Fruit fly (Drosophila melanogaster) whole organism, pupa: Measurements from ENCODE around the gene fig.

Experiments used
- CG10348 ChIP-seq: fragments of 200-800 bp; sonication (Bioruptor generic); IDR thresholded peaks from 2 replicates; pipeline ENCODE4 v1.3.6; 2022; ENCODE audit warnings: missing biosample characterization, missing genetic modification characterization
- CG12605 ChIP-seq: fragments of 200-800 bp; sonication (Bioruptor generic); IDR thresholded peaks from 2 replicates; pipeline ENCODE4 v1.3.6; 2022; ENCODE audit warnings: missing biosample characterization, missing genetic modification characterization
- CG13204 ChIP-seq: fragments of 200-800 bp; sonication (Bioruptor generic); optimal IDR thresholded peaks from 2 replicates; lab custom pipeline; 2018; ENCODE audit warnings: missing biosample characterization, mild to moderate bottlenecking, missing genetic modification characterization, moderate library complexity
- CG14655 ChIP-seq: fragments of 200-800 bp; sonication (Bioruptor generic); optimal IDR thresholded peaks from 3 replicates; lab custom pipeline; 2017; ENCODE audit warnings: mild to moderate bottlenecking, missing biosample characterization, missing genetic modification reagents, missing genetic modification characterization
- CG15710 ChIP-seq: fragments of 200-800 bp; sonication (Bioruptor generic); optimal IDR thresholded peaks from 2 replicates; lab custom pipeline; 2018; ENCODE audit warnings: missing biosample characterization, mild to moderate bottlenecking, missing genetic modification characterization, moderate library complexity
- CG17806 ChIP-seq: fragments of 200-800 bp; sonication (Bioruptor generic); optimal IDR thresholded peaks from 2 replicates; lab custom pipeline; 2018; ENCODE audit warnings: missing biosample characterization, mild to moderate bottlenecking, missing genetic modification characterization, moderate library complexity
- CG32121 ChIP-seq: fragments of 200-800 bp; sonication (Bioruptor generic); IDR thresholded peaks from 2 replicates; pipeline ENCODE4 v1.3.6; 2022; ENCODE audit warnings: missing biosample characterization, missing genetic modification characterization
- CG34367 ChIP-seq: fragments of 200-800 bp; sonication (Bioruptor generic); optimal IDR thresholded peaks from 2 replicates; lab custom pipeline; 2018; ENCODE audit warnings: missing biosample characterization, mild to moderate bottlenecking, missing genetic modification characterization
- CG4496 ChIP-seq: fragments of 200-800 bp; sonication (Bioruptor generic); IDR thresholded peaks from 3 replicates; pipeline ENCODE4 v1.3.6; 2022; ENCODE audit warnings: missing biosample characterization, missing genetic modification characterization
- CG8159 ChIP-seq: fragments of 200-800 bp; sonication (Bioruptor generic); optimal IDR thresholded peaks from 3 replicates; lab custom pipeline; 2018; ENCODE audit warnings: missing biosample characterization, mild to moderate bottlenecking, missing genetic modification characterization, moderate library complexity
- CG8301 ChIP-seq: fragments of 200-800 bp; sonication (Bioruptor generic); optimal IDR thresholded peaks from 2 replicates; lab custom pipeline; 2018; ENCODE audit warnings: missing biosample characterization, mild to moderate bottlenecking, missing genetic modification characterization
- CG9948 ChIP-seq: fragments of 200-800 bp; sonication (Bioruptor generic); optimal IDR thresholded peaks from 2 replicates; lab custom pipeline; 2018; ENCODE audit warnings: missing biosample characterization, mild to moderate bottlenecking, missing genetic modification characterization, moderate library complexity
- D1 ChIP-seq: fragments of 200-800 bp; sonication (Bioruptor generic); optimal IDR thresholded peaks from 2 replicates; lab custom pipeline; 2018; ENCODE audit warnings: missing biosample characterization, mild to moderate bottlenecking, missing genetic modification characterization, moderate library complexity
- EcR ChIP-seq: fragments of 200-800 bp; sonication (Bioruptor generic); optimal IDR thresholded peaks from 3 replicates; lab custom pipeline; 2019; ENCODE audit warnings: missing biosample characterization, missing genetic modification characterization, mild to moderate bottlenecking, moderate library complexity, missing genetic modification reagents
- Ets98B ChIP-seq: fragments of 200-800 bp; sonication (Bioruptor generic); IDR thresholded peaks from 2 replicates; pipeline ENCODE4 v1.3.6; 2022; ENCODE audit warnings: missing biosample characterization, missing genetic modification characterization
- Pif1A ChIP-seq: fragments of 200-800 bp; sonication (Bioruptor generic); optimal IDR thresholded peaks from 3 replicates; lab custom pipeline; 2016; ENCODE audit warnings: missing biosample characterization, missing genetic modification characterization
- Pif1B ChIP-seq: fragments of 200-800 bp; sonication (Bioruptor generic); optimal IDR thresholded peaks from 3 replicates; lab custom pipeline; 2016; ENCODE audit warnings: missing biosample characterization, missing genetic modification characterization
- Snoo ChIP-seq: fragments of 200-800 bp; sonication (Bioruptor generic); optimal IDR thresholded peaks from 3 replicates; lab custom pipeline; 2017; ENCODE audit warnings: missing biosample characterization, mild to moderate bottlenecking, missing genetic modification characterization, inconsistent platforms
- fd96Ca ChIP-seq: fragments of 200-800 bp; sonication (Bioruptor generic); IDR thresholded peaks from 3 replicates; pipeline ENCODE4 v1.3.6; 2022; ENCODE audit warnings: missing biosample characterization, missing genetic modification characterization
- gl ChIP-seq: fragments of 200-800 bp; sonication (Bioruptor generic); optimal IDR thresholded peaks from 2 replicates; lab custom pipeline; 2018; ENCODE audit warnings: missing biosample characterization, mild to moderate bottlenecking, missing genetic modification characterization
- rn ChIP-seq: fragments of 200-800 bp; sonication (Bioruptor generic); IDR thresholded peaks from 2 replicates; pipeline ENCODE4 v1.3.6; 2022; ENCODE audit warnings: missing biosample characterization, missing genetic modification characterization

The fig gene

dm6 chr3R:29771645-29772089 lies 8.6 kb downstream of the fig start:
- peak; percentile 83 for TF ChIP-seq EcR
- TF ChIP-seq Pif1B (GFP tag; lab: Kevin White, UChicago), result no peak
- peak; percentile 49 for TF ChIP-seq CG12605 (GFP tag; lab: Robert Waterston, UW)
- TF ChIP-seq CG13204 (GFP tag; lab: Kevin White, UChicago), result no peak
- TF ChIP-seq fd96Ca (GFP tag; lab: Robert Waterston, UW), result 0 out of 3 replicates have a peak, but pooled peaks have one; percentile 37

- TF ChIP-seq CG14655 (GFP tag; lab: Kevin White, UChicago) (no peak), D1 (tag; lab: Kevin White, UChicago) (no peak), CG34367 (tag; lab: Kevin White, UChicago) (no peak), CG17806 (tag; lab: Kevin White, UChicago) (no peak), CG12605 (GFP tag; lab: Robert Waterston, UW) (no peak), CG4496 (no peak), CG8159 (no peak), CG10348 (GFP tag; lab: Robert Waterston, UW) (no peak), EcR (no peak), CG8301 (tag; lab: Kevin White, UChicago) (no peak)
Observed at dm6 chr3R:29770930-29771329, 9.3 kb downstream of the fig start.

- no peak for TF ChIP-seq Snoo
- no peak for TF ChIP-seq CG12605 (GFP tag; lab: Robert Waterston, UW)
- no peak for TF ChIP-seq Ets98B (GFP tag; lab: Robert Waterston, UW)
- no peak for TF ChIP-seq gl
Observed at dm6 chr3R:29767236-29767635, 13.0 kb downstream of the fig start.

- TF ChIP-seq CG13204 (GFP tag; lab: Kevin White, UChicago), result peak; percentile 7
- TF ChIP-seq CG32121 (GFP tag; lab: Robert Waterston, UW), result no peak
- no peak for TF ChIP-seq gl
- no peak for TF ChIP-seq CG14655 (GFP tag; lab: Kevin White, UChicago)
- peak; percentile 42; the same call in 2 of the 3 replicates for TF ChIP-seq CG4496
- TF ChIP-seq CG8159, result no peak
- TF ChIP-seq EcR, result no peak
- no peak for TF ChIP-seq CG10348 (GFP tag; lab: Robert Waterston, UW)
- TF ChIP-seq Pif1A (GFP tag; lab: Kevin White, UChicago), result no peak
- TF ChIP-seq CG15710 (tag; lab: Kevin White, UChicago), result no peak
- no peak for TF ChIP-seq CG34367 (tag; lab: Kevin White, UChicago)
- TF ChIP-seq D1 (tag; lab: Kevin White, UChicago), result no peak
- no peak for TF ChIP-seq fd96Ca (GFP tag; lab: Robert Waterston, UW)
- no peak for TF ChIP-seq CG9948
- TF ChIP-seq CG12605 (GFP tag; lab: Robert Waterston, UW), result no peak
- TF ChIP-seq rn (GFP tag; lab: Robert Waterston, UW), result no peak
Observed at dm6 chr3R:29765267-29766095, 14.8 kb downstream of the fig start, which contains the start of gene kay. TSS of gene kay (plus strand) at chr3R:29765995.

dm6 chr3R:29764249-29765042 lies 15.8 kb downstream of the fig start:
- TF ChIP-seq CG34367 (tag; lab: Kevin White, UChicago) (no peak), CG13204 (GFP tag; lab: Kevin White, UChicago) (peak; percentile 11), EcR (peak; percentile 95)

dm6 chr3R:29763804-29764203 lies 16.4 kb downstream of the fig start:
- TF ChIP-seq CG13204 (GFP tag; lab: Kevin White, UChicago) (no peak), Pif1A (GFP tag; lab: Kevin White, UChicago) (no peak), CG8159 (peak; percentile 43), CG15710 (tag; lab: Kevin White, UChicago) (no peak), CG4496 (no peak), CG34367 (tag; lab: Kevin White, UChicago) (no peak), CG14655 (GFP tag; lab: Kevin White, UChicago) (peak; percentile 29), CG17806 (tag; lab: Kevin White, UChicago) (peak; percentile 22)
- TF ChIP-seq, all 21 proteins: peak for 3

- peak; percentile 85 for TF ChIP-seq CG4496
- peak; percentile 69 for TF ChIP-seq rn (GFP tag; lab: Robert Waterston, UW)
- peak; percentile 46 for TF ChIP-seq D1 (tag; lab: Kevin White, UChicago)
- TF ChIP-seq CG10348 (GFP tag; lab: Robert Waterston, UW), result no peak
- peak; percentile 74 for TF ChIP-seq Pif1B (GFP tag; lab: Kevin White, UChicago)
- peak; percentile 51 for TF ChIP-seq EcR
- peak; percentile 72 for TF ChIP-seq Ets98B (GFP tag; lab: Robert Waterston, UW)
- TF ChIP-seq CG15710 (tag; lab: Kevin White, UChicago), result peak; percentile 83
- peak; percentile 70 for TF ChIP-seq CG8301 (tag; lab: Kevin White, UChicago)
- TF ChIP-seq CG32121 (GFP tag; lab: Robert Waterston, UW), result peak; percentile 58
- peak; percentile 77 for TF ChIP-seq fd96Ca (GFP tag; lab: Robert Waterston, UW)
- peak; percentile 93 for TF ChIP-seq Pif1A (GFP tag; lab: Kevin White, UChicago)
- TF ChIP-seq gl, result peak; percentile 52
- TF ChIP-seq CG14655 (GFP tag; lab: Kevin White, UChicago), result peak; percentile 71
- peak; percentile 72 for TF ChIP-seq CG34367 (tag; lab: Kevin White, UChicago)
- TF ChIP-seq CG12605 (GFP tag; lab: Robert Waterston, UW), result peak; percentile 56
- TF ChIP-seq CG8159, result peak; percentile 85
- peak; percentile 93 for TF ChIP-seq Snoo
- peak; percentile 81 for TF ChIP-seq CG17806 (tag; lab: Kevin White, UChicago)
- TF ChIP-seq CG13204 (GFP tag; lab: Kevin White, UChicago), result peak; percentile 36
- TF ChIP-seq CG9948, result peak; percentile 75
- TF ChIP-seq, all 21 proteins: peak for 20
Observed at dm6 chr3R:29763154-29763553, 17.1 kb downstream of the fig start.
